Fruit fly (Drosophila melanogaster): ENCODE data around the gene mRpS31.

Gene mRpS31

dm6 chr3L:16004401-16005237 is at the start of gene mRpS31, which contains the start of gene hzg:
mRpS31 (plus strand) TSS chr3L:16005193.
hzg (minus strand) TSS chr3L:16004736.
- TF ChIP-seq ey (GFP tag; optimal IDR thresholded peaks at IDR 0.05) (peak; percentile 57), h (GFP tag; optimal IDR thresholded peaks at IDR 0.05) (peak; percentile 52), OdsH (GFP tag; optimal IDR thresholded peaks at IDR 0.05) (peak; percentile 51), Dfd (GFP tag; optimal IDR thresholded peaks at IDR 0.05) (no peak), fru (GFP tag; optimal IDR thresholded peaks at IDR 0.05) (peak; percentile 45), CG9705 (GFP tag; optimal IDR thresholded peaks at IDR 0.05) (peak; percentile 10), lola (GFP tag; optimal IDR thresholded peaks at IDR 0.05) (no peak), N (GFP tag; optimal IDR thresholded peaks at IDR 0.05) (no peak), sage (GFP tag; optimal IDR thresholded peaks at IDR 0.05) (peak; percentile 10), Vsx2 (GFP tag; optimal IDR thresholded peaks at IDR 0.05; ENCODE audit: partially characterized antibody) (no peak), usp (GFP tag; optimal IDR thresholded peaks at IDR 0.05) (no peak), psq (GFP tag; optimal IDR thresholded peaks at IDR 0.05) (peak; percentile 97), Rel (GFP tag; optimal IDR thresholded peaks at IDR 0.05) (peak; percentile 25), Rel (tag; optimal IDR thresholded peaks at IDR 0.05) (peak; percentile 88), tai (GFP tag; optimal IDR thresholded peaks at IDR 0.05) (no peak), Myc (optimal IDR thresholded peaks at IDR 0.05) (peak; percentile 93), woc (GFP tag; optimal IDR thresholded peaks at IDR 0.05) (peak; percentile 61), Sp1 (GFP tag; optimal IDR thresholded peaks at IDR 0.05) (peak; percentile 69), Jra (GFP tag; optimal IDR thresholded peaks at IDR 0.05) (peak; percentile 31), dmrt93B (GFP tag; optimal IDR thresholded peaks at IDR 0.05) (peak; percentile 4), Hnf4 (GFP tag; optimal IDR thresholded peaks at IDR 0.05) (peak; percentile 59), sv (GFP tag; optimal IDR thresholded peaks at IDR 0.05) (peak; percentile 37), rgr (GFP tag; optimal IDR thresholded peaks at IDR 0.05) (peak; percentile 38), Hr83 (GFP tag; optimal IDR thresholded peaks at IDR 0.05; ENCODE audit: poor library complexity, severe bottlenecking) (peak; percentile 28), foxo (GFP tag; optimal IDR thresholded peaks at IDR 0.05) (peak; percentile 39 to 63), dsf (GFP tag; optimal IDR thresholded peaks at IDR 0.05; ENCODE audit: borderline replicate concordance) (peak; percentile 33), HLH106 (tag; optimal IDR thresholded peaks at IDR 0.05) (peak; percentile 74), br (GFP tag; optimal IDR thresholded peaks at IDR 0.05) (peak; percentile 5)

- TF ChIP-seq HLH106 (tag; optimal IDR thresholded peaks at IDR 0.05) (peak; percentile 58), GATAd (GFP tag; optimal IDR thresholded peaks at IDR 0.05) (no peak), CG9705 (GFP tag; optimal IDR thresholded peaks at IDR 0.05) (peak; percentile 49), br (GFP tag; optimal IDR thresholded peaks at IDR 0.05) (peak; percentile 75), Myc (optimal IDR thresholded peaks at IDR 0.05) (peak; percentile 88), pan (optimal IDR thresholded peaks at IDR 0.05) (no peak), dmrt93B (GFP tag; optimal IDR thresholded peaks at IDR 0.05) (no peak), ey (GFP tag; optimal IDR thresholded peaks at IDR 0.05) (peak; percentile 54), Sp1 (GFP tag; optimal IDR thresholded peaks at IDR 0.05) (peak; percentile 60), Abd-B (GFP tag; optimal IDR thresholded peaks at IDR 0.05) (no peak), Jra (GFP tag; optimal IDR thresholded peaks at IDR 0.05) (no peak), woc (GFP tag; optimal IDR thresholded peaks at IDR 0.05) (peak; percentile 85), fru (GFP tag; optimal IDR thresholded peaks at IDR 0.05) (peak; percentile 77), h (GFP tag; optimal IDR thresholded peaks at IDR 0.05) (peak; percentile 82), Hr78 (GFP tag; optimal IDR thresholded peaks at IDR 0.05) (no peak), sage (GFP tag; optimal IDR thresholded peaks at IDR 0.05) (no peak), Hr83 (GFP tag; optimal IDR thresholded peaks at IDR 0.05; ENCODE audit: poor library complexity, severe bottlenecking) (peak; percentile 80), rgr (GFP tag; optimal IDR thresholded peaks at IDR 0.05) (peak; percentile 78), Mio (GFP tag; optimal IDR thresholded peaks at IDR 0.05) (peak; percentile 10), Rel (GFP tag; optimal IDR thresholded peaks at IDR 0.05) (no peak), Rel (tag; optimal IDR thresholded peaks at IDR 0.05) (peak; percentile 54), CG32264 (GFP tag; optimal IDR thresholded peaks at IDR 0.05) (peak; percentile 47), foxo (GFP tag; optimal IDR thresholded peaks at IDR 0.05) (peak in 1 of 2 experiments; percentile 82), OdsH (GFP tag; optimal IDR thresholded peaks at IDR 0.05) (peak; percentile 46), sv (GFP tag; optimal IDR thresholded peaks at IDR 0.05) (peak; percentile 52), psq (GFP tag; optimal IDR thresholded peaks at IDR 0.05) (peak; percentile 51), Hnf4 (GFP tag; optimal IDR thresholded peaks at IDR 0.05) (no peak), jim (GFP tag; optimal IDR thresholded peaks at IDR 0.05) (no peak)
Observed at dm6 chr3L:15956448-15957010, 48.5 kb upstream of the mRpS31 start, which contains the start of gene elgi. elgi (plus strand) TSS chr3L:15956550.

Data from whole organism, wandering third instar larva.